Fruit fly (Drosophila melanogaster) whole organism, embryonic: ENCODE data around the gene Cpr67Fb.

Experiments
- Aef1 ChIP-seq: fragments of 200-800 bp; sonication (Bioruptor generic); IDR thresholded peaks from 3 replicates; pipeline ENCODE4 v1.3.6; 2022; ENCODE audit warnings: missing biosample characterization, missing genetic modification characterization
- Atf3 ChIP-seq: fragments of 200-800 bp; sonication (Bioruptor generic); optimal IDR thresholded peaks from 3 replicates; lab custom pipeline; 2016; ENCODE audit warnings: missing biosample characterization, missing genetic modification characterization
- B-H2 ChIP-seq: fragments of 200-800 bp; sonication (Bioruptor generic); optimal IDR thresholded peaks from 2 replicates; lab custom pipeline; 2018; ENCODE audit warnings: missing biosample characterization, mild to moderate bottlenecking, missing genetic modification characterization
- Bdp1 ChIP-seq: fragments of 200-800 bp; sonication (Bioruptor generic); optimal IDR thresholded peaks from 3 replicates; lab custom pipeline; 2016; ENCODE audit warnings: missing biosample characterization, missing genetic modification characterization
- CG10147 ChIP-seq: fragments of 200-800 bp; sonication (Bioruptor generic); optimal IDR thresholded peaks from 2 replicates; lab custom pipeline; 2019; ENCODE audit warnings: missing biosample characterization, mild to moderate bottlenecking, missing genetic modification characterization, moderate library complexity
- CG10462 ChIP-seq: fragments of 200-800 bp; sonication (Bioruptor generic); optimal IDR thresholded peaks from 2 replicates; lab custom pipeline; 2016; ENCODE audit warnings: missing biosample characterization, missing genetic modification characterization
- CG10979 ChIP-seq: fragments of 200-800 bp; sonication (Bioruptor generic); optimal IDR thresholded peaks from 2 replicates; lab custom pipeline; 2018; ENCODE audit warnings: missing biosample characterization, mild to moderate bottlenecking, missing genetic modification characterization, moderate library complexity
- CG11398 ChIP-seq: fragments of 200-800 bp; sonication (Bioruptor generic); optimal IDR thresholded peaks from 2 replicates; lab custom pipeline; 2016; ENCODE audit warnings: missing biosample characterization, missing genetic modification characterization
- CG11723 ChIP-seq: fragments of 200-800 bp; sonication (Bioruptor generic); optimal IDR thresholded peaks from 2 replicates; lab custom pipeline; 2017; ENCODE audit warnings: missing biosample characterization, mild to moderate bottlenecking, missing genetic modification characterization
- CG12155 ChIP-seq: fragments of 200-800 bp; sonication (Bioruptor generic); optimal IDR thresholded peaks from 3 replicates; lab custom pipeline; 2016; ENCODE audit warnings: missing biosample characterization, missing genetic modification characterization
- CG12299 ChIP-seq: fragments of 200-800 bp; sonication (Bioruptor generic); optimal IDR thresholded peaks from 2 replicates; lab custom pipeline; 2018; ENCODE audit warnings: missing biosample characterization, mild to moderate bottlenecking, missing genetic modification characterization
- CG13424 ChIP-seq: fragments of 200-800 bp; sonication (Bioruptor generic); optimal IDR thresholded peaks from 2 replicates; lab custom pipeline; 2019; ENCODE audit warnings: missing biosample characterization, mild to moderate bottlenecking, missing genetic modification characterization, moderate library complexity
- CG17568 ChIP-seq: fragments of 200-800 bp; sonication (Bioruptor generic); optimal IDR thresholded peaks from 2 replicates; lab custom pipeline; 2018; ENCODE audit warnings: missing biosample characterization, mild to moderate bottlenecking, missing genetic modification characterization, moderate library complexity
- CG17612 ChIP-seq: fragments of 200-800 bp; sonication (Bioruptor generic); IDR thresholded peaks from 2 replicates; pipeline ENCODE4 v1.3.6; 2022; ENCODE audit warnings: missing biosample characterization, missing genetic modification characterization
- CG31365 ChIP-seq: fragments of 200-800 bp; sonication (Bioruptor generic); optimal IDR thresholded peaks from 2 replicates; lab custom pipeline; 2018; ENCODE audit warnings: missing biosample characterization, mild to moderate bottlenecking, missing genetic modification characterization
- CG3407 ChIP-seq: fragments of 200-800 bp; sonication (Bioruptor generic); optimal IDR thresholded peaks from 2 replicates; lab custom pipeline; 2018; ENCODE audit warnings: missing biosample characterization, mild to moderate bottlenecking, missing genetic modification characterization
- CG3847 ChIP-seq: fragments of 200-800 bp; sonication (Bioruptor generic); IDR thresholded peaks from 2 replicates; pipeline ENCODE4 v1.3.6; 2022; ENCODE audit warnings: missing biosample characterization, missing genetic modification characterization
- CG7271 ChIP-seq: fragments of 200-800 bp; sonication (Bioruptor generic); optimal IDR thresholded peaks from 2 replicates; lab custom pipeline; 2018; ENCODE audit warnings: missing biosample characterization, mild to moderate bottlenecking, missing genetic modification characterization, moderate library complexity
- CG8089 ChIP-seq: fragments of 200-800 bp; sonication (Bioruptor generic); optimal IDR thresholded peaks from 3 replicates; lab custom pipeline; 2016; ENCODE audit warnings: missing biosample characterization, missing genetic modification characterization
- CG9727 ChIP-seq: fragments of 200-800 bp; sonication (Bioruptor generic); optimal IDR thresholded peaks from 3 replicates; lab custom pipeline; 2017; ENCODE audit warnings: missing biosample characterization, mild to moderate bottlenecking, missing genetic modification characterization
- CrebB ChIP-seq: fragments of 200-800 bp; sonication (Bioruptor generic); optimal IDR thresholded peaks from 3 replicates; lab custom pipeline; 2018; ENCODE audit warnings: missing biosample characterization, mild to moderate bottlenecking, missing genetic modification characterization
- D19B ChIP-seq: fragments of 200-800 bp; sonication (Bioruptor generic); optimal IDR thresholded peaks from 2 replicates; lab custom pipeline; 2017; ENCODE audit warnings: missing biosample characterization, mild to moderate bottlenecking, missing genetic modification characterization
- Dfd ChIP-seq, 2 experiments: fragments of >200 bp; optimal IDR thresholded peaks; 2 replicates each; lab custom pipeline; 2017; ENCODE audit warnings: missing biosample characterization in 2 of 2, missing genetic modification characterization in 2 of 2
- Dll ChIP-seq: fragments of 200-800 bp; sonication (Bioruptor generic); IDR thresholded peaks from 4 replicates; pipeline ENCODE4 v1.3.6; 2022; ENCODE audit warnings: missing biosample characterization, missing genetic modification characterization; ENCODE audit not compliant: partially characterized antibody
- Gsc ChIP-seq: fragments of 200-800 bp; sonication (Bioruptor generic); IDR thresholded peaks from 2 replicates; pipeline ENCODE4 v1.3.6; 2022; ENCODE audit warnings: missing biosample characterization, missing genetic modification characterization
- HLH4C ChIP-seq: fragments of 200-800 bp; sonication (Bioruptor generic); IDR thresholded peaks from 3 replicates; pipeline ENCODE4 v1.3.6; 2022; ENCODE audit warnings: missing biosample characterization, missing genetic modification characterization; ENCODE audit not compliant: partially characterized antibody
- HLHmδ ChIP-seq: fragments of 200-800 bp; sonication (Bioruptor generic); optimal IDR thresholded peaks from 2 replicates; lab custom pipeline; 2018; ENCODE audit warnings: missing biosample characterization, mild to moderate bottlenecking, missing genetic modification characterization, moderate library complexity
- MBD-R2 ChIP-seq: fragments of 200-800 bp; sonication (Bioruptor generic); IDR thresholded peaks from 2 replicates; pipeline ENCODE4 v1.3.6; 2022; ENCODE audit warnings: missing biosample characterization, missing genetic modification characterization
- Mad ChIP-seq: fragments of 200-800 bp; sonication (Bioruptor generic); optimal IDR thresholded peaks from 2 replicates; lab custom pipeline; 2016; ENCODE audit warnings: missing biosample characterization, missing genetic modification characterization
- Max ChIP-seq: fragments of 200-800 bp; sonication (Bioruptor generic); optimal IDR thresholded peaks from 2 replicates; lab custom pipeline; 2016; ENCODE audit warnings: missing biosample characterization, mild to moderate bottlenecking, missing genetic modification characterization
- Xrp1 ChIP-seq: fragments of 200-800 bp; sonication (Bioruptor generic); IDR thresholded peaks from 2 replicates; pipeline ENCODE4 v1.3.6; 2022; ENCODE audit warnings: missing biosample characterization, missing genetic modification characterization
- bbx ChIP-seq: fragments of 200-800 bp; sonication (Bioruptor generic); IDR thresholded peaks from 2 replicates; pipeline ENCODE4 v1.3.6; 2022; ENCODE audit warnings: missing biosample characterization, missing genetic modification characterization; ENCODE audit not compliant: partially characterized antibody
- bcd ChIP-seq: fragments of 200-800 bp; sonication (Bioruptor generic); optimal IDR thresholded peaks from 2 replicates; lab custom pipeline; 2017; ENCODE audit warnings: missing biosample characterization, mild to moderate bottlenecking, missing genetic modification characterization
- dm ChIP-seq: fragments of 200-800 bp; sonication (Bioruptor generic); optimal IDR thresholded peaks from 3 replicates; lab custom pipeline; 2016; ENCODE audit warnings: missing biosample characterization, missing genetic modification characterization
- ewg ChIP-seq: fragments of 200-800 bp; sonication (Bioruptor generic); optimal IDR thresholded peaks from 3 replicates; lab custom pipeline; 2017; ENCODE audit warnings: mild to moderate bottlenecking, missing biosample characterization, missing genetic modification reagents, missing genetic modification characterization
- gcm ChIP-seq: fragments of 200-800 bp; sonication (Bioruptor generic); optimal IDR thresholded peaks from 2 replicates; lab custom pipeline; 2019; ENCODE audit warnings: missing biosample characterization, mild to moderate bottlenecking, missing genetic modification characterization, moderate library complexity
- ham ChIP-seq: fragments of 200-800 bp; sonication (Bioruptor generic); IDR thresholded peaks from 2 replicates; pipeline ENCODE4 v1.3.6; 2022; ENCODE audit warnings: missing biosample characterization, missing genetic modification characterization
- ken ChIP-seq: fragments of 200-800 bp; sonication (Bioruptor generic); IDR thresholded peaks from 3 replicates; pipeline ENCODE4 v1.3.6; 2022; ENCODE audit warnings: missing biosample characterization, missing genetic modification characterization
- lbe ChIP-seq: fragments of 200-800 bp; sonication (Bioruptor generic); optimal IDR thresholded peaks from 2 replicates; lab custom pipeline; 2016; ENCODE audit warnings: missing biosample characterization, mild to moderate bottlenecking, missing genetic modification characterization
- mam ChIP-seq: fragments of 200-800 bp; sonication (Bioruptor generic); optimal IDR thresholded peaks from 3 replicates; lab custom pipeline; 2016; ENCODE audit warnings: missing biosample characterization, missing genetic modification characterization
- nerfin-2 ChIP-seq: fragments of 200-800 bp; sonication (Bioruptor generic); IDR thresholded peaks from 2 replicates; pipeline ENCODE4 v1.3.6; 2022; ENCODE audit warnings: missing biosample characterization, missing genetic modification characterization; ENCODE audit not compliant: partially characterized antibody
- nom ChIP-seq: fragments of 200-800 bp; sonication (Bioruptor generic); optimal IDR thresholded peaks from 2 replicates; lab custom pipeline; 2017; ENCODE audit warnings: missing biosample characterization, missing genetic modification characterization, mild to moderate bottlenecking, moderate library complexity, missing genetic modification reagents
- row ChIP-seq: fragments of 200-800 bp; sonication (Bioruptor generic); IDR thresholded peaks from 3 replicates; pipeline ENCODE4 v1.3.6; 2022; ENCODE audit warnings: missing biosample characterization, missing genetic modification characterization
- slbo ChIP-seq: fragments of 200-800 bp; sonication (Bioruptor generic); IDR thresholded peaks from 2 replicates; pipeline ENCODE4 v1.3.6; 2022; ENCODE audit warnings: missing biosample characterization, missing genetic modification characterization
- stwl ChIP-seq: fragments of 200-800 bp; sonication (Bioruptor generic); optimal IDR thresholded peaks from 3 replicates; lab custom pipeline; 2018; ENCODE audit warnings: missing biosample characterization, mild to moderate bottlenecking, missing genetic modification characterization, moderate library complexity
- tgo ChIP-seq: fragments of 200-800 bp; sonication (Bioruptor generic); IDR thresholded peaks from 3 replicates; pipeline ENCODE4 v1.3.6; 2022; ENCODE audit warnings: missing biosample characterization, missing genetic modification characterization
- tna ChIP-seq: fragments of 200-800 bp; sonication (Bioruptor generic); IDR thresholded peaks from 2 replicates; pipeline ENCODE4 v1.3.6; 2022; ENCODE audit warnings: missing biosample characterization, missing genetic modification characterization; ENCODE audit not compliant: partially characterized antibody
- ttk ChIP-seq: fragments of 200-800 bp; sonication (Bioruptor generic); IDR thresholded peaks from 2 replicates; pipeline ENCODE4 v2.1.2; 2022; ENCODE audit warnings: missing biosample characterization, missing genetic modification characterization
- wdn ChIP-seq: fragments of 200-800 bp; sonication (Bioruptor generic); IDR thresholded peaks from 2 replicates; pipeline ENCODE4 v1.3.6; 2022; ENCODE audit warnings: missing biosample characterization, missing genetic modification characterization
- zf30C ChIP-seq: fragments of 200-800 bp; sonication (Bioruptor generic); optimal IDR thresholded peaks from 3 replicates; lab custom pipeline; 2018; ENCODE audit warnings: missing biosample characterization, mild to moderate bottlenecking, missing genetic modification characterization

Gene Cpr67Fb

DNA sequence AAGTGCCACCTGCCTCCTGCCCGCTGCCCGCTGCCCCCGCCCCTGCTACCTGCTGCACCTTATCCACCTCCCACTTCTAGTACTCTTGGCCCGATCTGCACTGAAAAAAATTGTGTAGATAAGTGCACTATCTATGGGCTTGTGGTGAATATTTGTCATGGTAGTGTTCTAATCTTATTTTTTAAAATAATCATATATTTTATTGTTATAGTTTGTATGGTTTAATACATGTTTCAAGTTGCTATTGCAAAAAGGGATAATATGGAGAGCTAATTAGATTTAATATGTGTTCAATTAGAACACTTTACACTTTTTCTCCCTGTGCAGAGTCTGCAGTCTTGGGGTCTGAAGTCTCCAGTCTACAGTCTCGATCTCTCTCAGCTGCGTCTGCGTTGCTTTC lies 37.5 kb downstream of the Cpr67Fb start (continued):
- TF ChIP-seq CG10147 (GFP tag; lab: Kevin White, UChicago): no peak
- TF ChIP-seq CG17612: no peak
- TF ChIP-seq CG10979 (tag; lab: Kevin White, UChicago): peak; percentile 73
- no peak for TF ChIP-seq mam (GFP tag; lab: Kevin White, UChicago)
- no peak for TF ChIP-seq CG7271 (tag; lab: Kevin White, UChicago)
- no peak for TF ChIP-seq zf30C (GFP tag; lab: Kevin White, UChicago)
- TF ChIP-seq tna: no peak
- TF ChIP-seq CG9727 (GFP tag; lab: Kevin White, UChicago): peak; percentile 32
- TF ChIP-seq ewg: no peak
- no peak for TF ChIP-seq Aef1
- peak; percentile 39 for TF ChIP-seq bcd (GFP tag; lab: Kevin White, UChicago)
- TF ChIP-seq stwl (tag; lab: Kevin White, UChicago): no peak
- TF ChIP-seq Gsc (GFP tag; lab: Robert Waterston, UW): no peak
- no peak for TF ChIP-seq dm (GFP tag; lab: Kevin White, UChicago)
- no peak for TF ChIP-seq CG12155 (GFP tag; lab: Kevin White, UChicago)
- no peak for TF ChIP-seq Mad (GFP tag; lab: Kevin White, UChicago)
- no peak for TF ChIP-seq Max (GFP tag; lab: Kevin White, UChicago)
- no peak for TF ChIP-seq CG8089 (GFP tag; lab: Kevin White, UChicago)

DNA sequence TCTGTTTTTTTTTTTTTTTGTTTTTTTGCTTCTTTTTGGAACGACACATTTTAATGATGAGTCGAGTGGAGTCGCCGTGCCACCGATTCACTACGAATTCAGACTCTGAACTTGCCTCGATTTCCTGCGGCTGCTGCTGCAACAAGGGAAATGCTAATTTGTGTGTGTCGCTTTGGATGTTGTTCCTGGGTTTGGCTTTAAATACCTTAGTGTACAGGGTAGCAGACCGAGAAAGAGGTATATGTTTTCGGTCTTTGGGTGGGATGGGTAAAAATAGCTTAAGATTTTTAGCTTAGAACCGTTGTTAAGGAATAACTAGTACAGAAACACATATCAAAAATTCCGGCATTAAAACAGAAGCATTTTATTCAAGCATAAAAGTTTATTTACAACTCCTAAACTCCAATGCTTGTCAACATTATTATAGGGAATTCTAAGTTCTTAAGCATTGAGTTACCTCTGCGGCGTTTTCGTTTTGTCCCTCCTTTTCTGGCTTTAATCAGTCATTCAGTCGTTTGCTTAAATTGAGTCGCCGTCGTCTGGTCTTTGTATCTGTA lies 41.1 kb downstream of the Cpr67Fb start:
- TF ChIP-seq Xrp1 (GFP tag; lab: Robert Waterston, UW) (0 out of 2 replicates have a peak, but pooled peaks have one; percentile 14), nerfin-2 (no peak), D19B (GFP tag; lab: Kevin White, UChicago) (peak; percentile 22), HLH4C (no peak), ken (GFP tag; lab: Robert Waterston, UW) (no peak), row (GFP tag; lab: Robert Waterston, UW) (peak; percentile 27; the same call in 1 of the 3 replicates), ttk (GFP tag; lab: Robert Waterston, UW) (no peak), HLHmδ (GFP tag; lab: Kevin White, UChicago) (no peak), CG11398 (no peak), tgo (GFP tag; lab: Robert Waterston, UW) (no peak), CG3847 (GFP tag; lab: Robert Waterston, UW) (no peak), CG11723 (no peak), nom (peak; percentile 34), Dfd (GFP tag; optimal IDR thresholded peaks at IDR 0.05; lab: Kevin White, UChicago) (no peak), CG13424 (tag; lab: Kevin White, UChicago) (no peak), Bdp1 (GFP tag; lab: Kevin White, UChicago) (no peak), slbo (no peak), Atf3 (GFP tag; lab: Kevin White, UChicago) (no peak), CG3407 (GFP tag; lab: Kevin White, UChicago) (no peak), MBD-R2 (GFP tag; lab: Robert Waterston, UW) (no peak), CG31365 (tag; lab: Kevin White, UChicago) (no peak), CrebB (tag; lab: Kevin White, UChicago) (no peak), bbx (GFP tag; lab: Robert Waterston, UW) (no peak), ham (no peak), B-H2 (GFP tag; lab: Kevin White, UChicago) (no peak), CG10462 (no peak), Dll (no peak), CG17568 (GFP tag; lab: Kevin White, UChicago) (no peak), lbe (GFP tag; lab: Kevin White, UChicago) (no peak), wdn (GFP tag; lab: Robert Waterston, UW) (no peak), mam (GFP tag; lab: Kevin White, UChicago) (no peak), CG12299 (tag; lab: Kevin White, UChicago) (no peak), gcm (no peak)
